Worm (Caenorhabditis elegans): ENCODE data around the gene chil-17.

- TF ChIP-seq fkh-10 (GFP tag; optimal IDR thresholded peaks at IDR 0.05), result no peak
- TF ChIP-seq fkh-6 (tag; optimal IDR thresholded peaks at IDR 0.05), result no peak
- no peak for TF ChIP-seq C38D4.7 (GFP tag; optimal IDR thresholded peaks at IDR 0.05)
- TF ChIP-seq pha-2 (tag; optimal IDR thresholded peaks at IDR 0.05), result no peak
- no peak for TF ChIP-seq zip-5 (tag; optimal IDR thresholded peaks at IDR 0.05)
- TF ChIP-seq rnt-1 (tag; optimal IDR thresholded peaks at IDR 0.05), result no peak
- TF ChIP-seq nhr-11 (tag; optimal IDR thresholded peaks at IDR 0.05), result no peak
- no peak for TF ChIP-seq ceh-18 (tag; optimal IDR thresholded peaks at IDR 0.05)
- no peak for TF ChIP-seq tbx-2 (tag; optimal IDR thresholded peaks at IDR 0.05)
- TF ChIP-seq odd-2 (tag; optimal IDR thresholded peaks at IDR 0.05), result no peak
- TF ChIP-seq ets-4 (tag; optimal IDR thresholded peaks at IDR 0.05), result no peak
- no peak for TF ChIP-seq nhr-232 (tag; optimal IDR thresholded peaks at IDR 0.05)
- TF ChIP-seq gmeb-2 (tag; optimal IDR thresholded peaks at IDR 0.05), result no peak
Observed at ce11 chrII:9421969-9422368, 18.0 kb downstream of the chil-17 start, which contains the start of gene M176.11.

All from whole organism, late embryonic.